Worm (Caenorhabditis elegans): ENCODE measurements around the gene gtf-2F2.

Gene gtf-2F2

DNA sequence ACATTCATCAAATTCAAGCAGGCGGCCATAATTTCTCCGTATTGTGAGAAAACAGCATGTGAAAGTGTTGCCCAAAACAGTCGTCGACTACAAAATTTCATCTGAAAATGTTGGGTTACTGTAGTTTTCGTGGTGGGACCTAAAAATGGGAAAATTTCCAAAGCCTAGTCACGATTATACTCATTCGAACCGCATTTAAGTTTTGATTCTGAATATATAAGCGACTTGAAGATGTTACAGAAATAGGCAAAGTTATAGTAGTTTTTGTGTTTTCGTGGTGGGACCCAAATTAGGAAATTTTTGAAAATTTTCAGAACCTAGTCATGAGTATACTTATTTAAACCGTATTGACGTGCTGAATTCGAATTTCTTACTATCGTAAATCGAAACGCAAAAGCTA is 15.9 kb upstream of the gtf-2F2 start, which contains the start of gene Y39B6A.41:
Gene Y39B6A.41, minus strand, starts transcription at position 101 of the 400 bp plus-strand sequence.
- TF ChIP-seq lin-13 (GFP tag; optimal IDR thresholded peaks at IDR 0.05) (no peak), skn-1 (tag; optimal IDR thresholded peaks at IDR 0.05) (no peak), ceh-8 (GFP tag; optimal IDR thresholded peaks at IDR 0.05) (no peak), ceh-88 (GFP tag; IDR thresholded peaks at IDR 0.05) (no peak), rnt-1 (tag; optimal IDR thresholded peaks at IDR 0.05) (no peak), nhr-19 (GFP tag; conservative IDR thresholded peaks at IDR 0.05) (no peak), ets-5 (GFP tag; IDR thresholded peaks at IDR 0.05) (no peak), nhr-77 (tag; optimal IDR thresholded peaks at IDR 0.05) (no peak), unc-30 (tag; optimal IDR thresholded peaks at IDR 0.05) (no peak), lin-14 (GFP tag; optimal IDR thresholded peaks at IDR 0.05) (no peak)

DNA sequence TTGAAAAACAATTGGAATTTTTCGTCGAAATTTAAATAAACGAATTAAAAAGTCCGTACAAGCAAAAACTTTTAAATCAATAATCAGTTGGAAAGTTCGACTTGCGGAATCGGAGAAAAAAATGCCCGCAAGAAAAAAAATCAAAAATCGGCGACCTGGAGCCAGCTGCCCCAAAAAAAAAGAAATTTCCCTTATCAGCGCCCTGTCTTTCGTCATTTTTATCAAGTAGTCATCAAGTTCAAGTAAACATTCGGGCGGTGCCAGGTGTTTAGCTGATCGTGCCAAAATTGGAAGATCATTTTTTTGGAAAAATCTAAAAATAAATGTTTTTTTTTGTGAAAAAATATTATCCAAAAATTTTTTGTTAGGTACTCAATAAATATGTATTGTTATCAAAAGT is 15.4 kb upstream of the gtf-2F2 start:
- TF ChIP-seq mab-9 (GFP tag; IDR thresholded peaks at IDR 0.05) (no peak), pqm-1 (tag; optimal IDR thresholded peaks at IDR 0.05) (no peak), fos-1 (tag; optimal IDR thresholded peaks at IDR 0.05) (no peak), elt-2 (tag; optimal IDR thresholded peaks at IDR 0.05) (peak; percentile 32), unc-86 (tag; optimal IDR thresholded peaks at IDR 0.05) (no peak), efl-1 (optimal IDR thresholded peaks at IDR 0.05) (no peak), efl-1 (GFP tag; optimal IDR thresholded peaks at IDR 0.05 in 1 of 2) (peak in 1 of 2 experiments; percentile 68), ama-1 (optimal IDR thresholded peaks at IDR 0.05) (no peak), F16B12.6 (tag; optimal IDR thresholded peaks at IDR 0.05) (no peak), dsc-1 (tag; optimal IDR thresholded peaks at IDR 0.05) (no peak)

DNA sequence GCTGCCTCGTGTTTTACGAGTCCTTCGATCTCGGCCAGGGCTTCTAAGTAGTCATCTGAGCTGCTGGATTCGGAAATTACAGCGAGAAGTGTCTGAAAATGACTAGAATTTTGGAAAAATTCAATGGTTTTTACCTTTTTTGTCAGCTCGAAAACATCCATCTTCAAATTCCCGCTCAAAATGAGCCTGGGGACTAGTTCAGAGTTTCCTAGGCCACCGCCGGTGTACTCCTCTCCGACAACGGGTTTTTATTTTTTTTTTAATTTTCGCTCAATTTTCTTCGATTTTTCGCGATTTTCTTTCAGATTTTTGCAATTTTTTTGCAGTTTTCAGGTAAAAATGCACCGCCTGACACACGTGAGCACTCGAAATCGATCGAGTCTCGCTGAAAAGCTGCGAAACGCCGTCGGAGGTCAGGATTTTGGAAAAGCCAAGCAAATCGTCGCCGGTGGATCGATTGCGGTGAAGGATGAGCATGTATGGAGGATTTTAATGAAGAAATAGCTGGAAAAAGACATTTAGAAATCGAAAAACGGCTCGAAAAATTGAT is 12.7 kb upstream of the gtf-2F2 start, which contains the start of the genes mrps-35 and sws-1:
Gene mrps-35, plus strand, starts transcription at position 327 of the 550 bp plus-strand sequence.
Gene sws-1, minus strand, starts transcription at position 500 of the 550 bp plus-strand sequence.
- TF ChIP-seq unc-62 (GFP tag; optimal IDR thresholded peaks at IDR 0.05), result no peak
- peak; percentile 81 for TF ChIP-seq mab-9 (GFP tag; IDR thresholded peaks at IDR 0.05)
- peak; percentile 43 for TF ChIP-seq blmp-1 (tag; optimal IDR thresholded peaks at IDR 0.05)
- peak; percentile 78 for TF ChIP-seq C04F5.9 (tag; optimal IDR thresholded peaks at IDR 0.05)
- TF ChIP-seq ceh-82 (tag; optimal IDR thresholded peaks at IDR 0.05), result peak; percentile 20 to 79 (median 68)
- peak; percentile 95 for TF ChIP-seq irx-1 (tag; optimal IDR thresholded peaks at IDR 0.05)
- TF ChIP-seq lin-15B (tag; optimal IDR thresholded peaks at IDR 0.05), result peak; percentile 34
- TF ChIP-seq nhr-237 (tag; optimal IDR thresholded peaks at IDR 0.05), result no peak
- peak; percentile 35 for TF ChIP-seq fos-1 (tag; optimal IDR thresholded peaks at IDR 0.05)
- TF ChIP-seq pax-3 (tag; optimal IDR thresholded peaks at IDR 0.05), result peak; percentile 92
- no peak for TF ChIP-seq nhr-77 (tag; optimal IDR thresholded peaks at IDR 0.05)
- no peak for TF ChIP-seq egl-27 (tag; optimal IDR thresholded peaks at IDR 0.05)
- TF ChIP-seq vab-15 (tag; optimal IDR thresholded peaks at IDR 0.05), result peak; percentile 20
- peak; percentile 89 for TF ChIP-seq unc-98 (GFP tag; IDR thresholded peaks at IDR 0.05)
- no peak for TF ChIP-seq ets-5 (GFP tag; IDR thresholded peaks at IDR 0.05)
- TF ChIP-seq pqm-1 (tag; optimal IDR thresholded peaks at IDR 0.05), result no peak
- peak; percentile 94 for TF ChIP-seq nhr-85 (tag)
- no peak for TF ChIP-seq nhr-28 (tag; optimal IDR thresholded peaks at IDR 0.05)
- no peak for TF ChIP-seq ceh-88 (GFP tag; IDR thresholded peaks at IDR 0.05)
- peak; percentile 69 for TF ChIP-seq grh-1 (GFP tag; IDR thresholded peaks at IDR 0.05)
- TF ChIP-seq hpl-2 (GFP tag; optimal IDR thresholded peaks at IDR 0.05), result no peak
- TF ChIP-seq swsn-7 (tag; optimal IDR thresholded peaks at IDR 0.05), result peak; percentile 83
- TF ChIP-seq fkh-8 (tag; optimal IDR thresholded peaks at IDR 0.05), result peak; percentile 76
- peak; percentile 81 for TF ChIP-seq egl-13 (tag; optimal IDR thresholded peaks at IDR 0.05)
- peak; percentile 70 for TF ChIP-seq Y116A8C.19 (tag; optimal IDR thresholded peaks at IDR 0.05; ENCODE audit: borderline replicate concordance)
- TF ChIP-seq mdl-1 (tag; optimal IDR thresholded peaks at IDR 0.05), result no peak
- TF ChIP-seq lin-13 (GFP tag; optimal IDR thresholded peaks at IDR 0.05), result peak; percentile 69
- no peak for TF ChIP-seq hlh-17 (GFP tag; optimal IDR thresholded peaks at IDR 0.05; ENCODE audit: borderline replicate concordance)
- peak; percentile 94 for TF ChIP-seq lir-3 (tag; optimal IDR thresholded peaks at IDR 0.05; ENCODE audit: poor library complexity)
- TF ChIP-seq lin-14 (GFP tag; optimal IDR thresholded peaks at IDR 0.05), result no peak
- TF ChIP-seq xbp-1 (tag; optimal IDR thresholded peaks at IDR 0.05), result peak; percentile 82
- peak; percentile 91 for TF ChIP-seq nhr-90 (tag; optimal IDR thresholded peaks at IDR 0.05; ENCODE audit: poor library complexity)
- no peak for TF ChIP-seq fkh-10 (GFP tag; optimal IDR thresholded peaks at IDR 0.05)
- TF ChIP-seq pag-3 (tag; optimal IDR thresholded peaks at IDR 0.05; ENCODE audit: borderline replicate concordance, insufficient read depth), result no peak
- TF ChIP-seq hlh-4 (tag; optimal IDR thresholded peaks at IDR 0.05), result peak; percentile 56
- TF ChIP-seq ceh-63 (GFP tag; optimal IDR thresholded peaks at IDR 0.05), result no peak
- TF ChIP-seq skn-1 (tag; optimal IDR thresholded peaks at IDR 0.05), result peak; percentile 47
